Worm (Caenorhabditis elegans) whole organism, young adult: Measurements from ENCODE around the gene K03H1.12.

ENCODE experiments used
- B0019.2 ChIP-seq: fragments of 200-800 bp; sonication (Bioruptor generic); conservative IDR thresholded peaks from 2 replicates; pipeline ENCODE4 v1.3.6; 2022; ENCODE audit warnings: missing genetic modification reagents, missing genetic modification characterization, missing compliant biosample characterization
- B0035.1 ChIP-seq: sonication (generic microtip); optimal IDR thresholded peaks from 2 replicates; lab custom pipeline; 2016; ENCODE audit warnings: missing genetic modification characterization, mild to moderate bottlenecking, missing compliant biosample characterization, missing genotype, missing genetic modification reagents
- B0261.1 ChIP-seq: sonication (generic microtip); optimal IDR thresholded peaks from 2 replicates; lab custom pipeline; 2016; ENCODE audit warnings: mild to moderate bottlenecking, missing genetic modification characterization, moderate library complexity, missing compliant biosample characterization
- C06A6.2 ChIP-seq: fragments of 200-800 bp; sonication (Bioruptor generic); conservative IDR thresholded peaks from 2 replicates; pipeline ENCODE4 v1.3.6; 2022; ENCODE audit warnings: missing genetic modification characterization, missing compliant biosample characterization
- D2030.7 ChIP-seq: fragments of 200-800 bp; sonication (Bioruptor generic); IDR thresholded peaks from 2 replicates; pipeline ENCODE4 v1.3.6; 2022; ENCODE audit warnings: missing genetic modification reagents, missing genetic modification characterization, missing compliant biosample characterization
- F49E8.2 ChIP-seq: sonication (generic microtip); optimal IDR thresholded peaks from 3 replicates; lab custom pipeline; 2017; ENCODE audit warnings: missing genetic modification characterization, mild to moderate bottlenecking, missing compliant biosample characterization, antibody characterized with exemption, moderate library complexity; ENCODE audit not compliant: insufficient read depth
- F57A8.1 ChIP-seq: fragments of 200-800 bp; sonication (Bioruptor generic); optimal IDR thresholded peaks from 2 replicates; lab custom pipeline; 2018; ENCODE audit warnings: mild to moderate bottlenecking, missing genetic modification characterization, moderate library complexity, missing compliant biosample characterization
- K12H6.12 ChIP-seq: fragments of 200-800 bp; sonication (Bioruptor generic); optimal IDR thresholded peaks from 2 replicates; lab custom pipeline; 2018; ENCODE audit warnings: mild to moderate bottlenecking, missing genetic modification characterization, missing compliant biosample characterization
- Y56A3A.18 ChIP-seq: fragments of 200-800 bp; sonication (Bioruptor generic); IDR thresholded peaks from 2 replicates; pipeline ENCODE4 v1.3.6; 2022; ENCODE audit warnings: missing genetic modification reagents, missing genetic modification characterization, missing compliant biosample characterization
- aptf-3 ChIP-seq: fragments of 200-800 bp; sonication (Bioruptor generic); IDR thresholded peaks from 2 replicates; pipeline ENCODE4 v1.3.6; 2022; ENCODE audit warnings: missing genetic modification characterization, missing compliant biosample characterization
- atf-7 ChIP-seq: sonication (generic microtip); optimal IDR thresholded peaks from 2 replicates; lab custom pipeline; 2017; ENCODE audit warnings: mild to moderate bottlenecking, missing genetic modification characterization, missing compliant biosample characterization
- attf-3 ChIP-seq: fragments of 200-800 bp; sonication (Bioruptor generic); conservative IDR thresholded peaks from 2 replicates; pipeline ENCODE4 v1.3.6; 2022; ENCODE audit warnings: missing genetic modification reagents, missing genetic modification characterization, missing compliant biosample characterization
- attf-5 ChIP-seq: fragments of 200-800 bp; sonication (Bioruptor generic); optimal IDR thresholded peaks from 2 replicates; lab custom pipeline; 2018; ENCODE audit warnings: mild to moderate bottlenecking, missing genetic modification characterization, missing compliant biosample characterization
- ccch-3 ChIP-seq: fragments of 200-800 bp; sonication (Bioruptor generic); optimal IDR thresholded peaks from 2 replicates; lab custom pipeline; 2018; ENCODE audit warnings: mild to moderate bottlenecking, missing genetic modification characterization, missing compliant biosample characterization
- cebp-1 ChIP-seq, 2 experiments: fragments of 200-800 bp in 1 of 2; sonication (Bioruptor generic) in 1 of 2; sonication (generic microtip) in 1 of 2; IDR thresholded peaks in 1 of 2; optimal IDR thresholded peaks in 1 of 2; 2 replicates each; pipeline versions ENCODE4 v1.3.6 to Lab custom; 2017 to 2022; ENCODE audit warnings: missing compliant biosample characterization in 2 of 2, missing genetic modification characterization in 2 of 2, mild to moderate bottlenecking in 1 of 2, missing genetic modification reagents in 1 of 2, moderate library complexity in 1 of 2
- chd-7 ChIP-seq: sonication (generic microtip); optimal IDR thresholded peaks from 2 replicates; lab custom pipeline; 2016; ENCODE audit warnings: mild to moderate bottlenecking, missing genetic modification characterization, moderate library complexity, missing compliant biosample characterization
- ekl-4 ChIP-seq: fragments of 200-800 bp; sonication (Bioruptor generic); IDR thresholded peaks from 2 replicates; pipeline ENCODE4 v1.3.6; 2022; ENCODE audit warnings: missing genetic modification reagents, missing genetic modification characterization, missing compliant biosample characterization
- fkh-3 ChIP-seq: sonication (generic microtip); optimal IDR thresholded peaks from 2 replicates; lab custom pipeline; 2016; ENCODE audit warnings: mild to moderate bottlenecking, missing genetic modification characterization, missing compliant biosample characterization
- hlh-26 ChIP-seq: fragments of 200-800 bp; sonication (Bioruptor generic); conservative IDR thresholded peaks from 2 replicates; pipeline ENCODE4 v1.3.6; 2022; ENCODE audit warnings: missing genetic modification reagents, missing genetic modification characterization, missing compliant biosample characterization
- lin-54 ChIP-seq: fragments of 200-800 bp; sonication (Bioruptor generic); optimal IDR thresholded peaks from 2 replicates; lab custom pipeline; 2018; ENCODE audit warnings: mild to moderate bottlenecking, missing genetic modification characterization, missing compliant biosample characterization
- madf-3 ChIP-seq: fragments of 200-800 bp; sonication (Bioruptor generic); IDR thresholded peaks from 2 replicates; pipeline ENCODE4 v1.3.6; 2022; ENCODE audit warnings: missing genetic modification reagents, missing genetic modification characterization, missing compliant biosample characterization
- mel-28 ChIP-seq: sonication (generic microtip); optimal IDR thresholded peaks from 2 replicates; lab custom pipeline; 2016; ENCODE audit warnings: borderline replicate concordance, mild to moderate bottlenecking, missing genetic modification characterization, missing compliant biosample characterization
- nfyb-1 ChIP-seq: fragments of 200-800 bp; sonication (Bioruptor generic); IDR thresholded peaks from 2 replicates; pipeline ENCODE4 v1.3.6; 2022; ENCODE audit warnings: missing genetic modification reagents, missing genetic modification characterization, missing compliant biosample characterization
- nhr-179 ChIP-seq: sonication (generic microtip); optimal IDR thresholded peaks from 2 replicates; lab custom pipeline; 2016; ENCODE audit warnings: mild to moderate bottlenecking, missing genetic modification characterization, missing compliant biosample characterization
- nhr-80 ChIP-seq: sonication (generic microtip); optimal IDR thresholded peaks from 2 replicates; lab custom pipeline; 2016; ENCODE audit warnings: missing genetic modification characterization, missing compliant biosample characterization
- pha-4 ChIP-seq: fragments of 150-350 bp; sonication (generic microtip); optimal IDR thresholded peaks from 2 replicates; lab custom pipeline; 2014; ENCODE audit warnings: missing biosample characterization, missing genetic modification reagents, missing genetic modification characterization
- snpc-4 ChIP-seq, 5 experiments: fragments of 150-350 bp in 1 of 5; sonication (generic microtip) in 4 of 5; optimal IDR thresholded peaks; 2 replicates each; lab custom pipeline; 2014 to 2018; ENCODE audit warnings: missing genetic modification characterization in 5 of 5, missing biosample characterization in 3 of 5, antibody characterized with exemption in 2 of 5, mild to moderate bottlenecking in 2 of 5, missing compliant biosample characterization in 2 of 5, missing genotype in 2 of 5, moderate library complexity in 2 of 5, missing genetic modification reagents in 1 of 5
- unc-62 ChIP-seq: fragments of 150-350 bp; optimal IDR thresholded peaks from 2 replicates; lab custom pipeline; 2014; ENCODE audit warnings: missing biosample characterization, missing genetic modification reagents, missing genetic modification characterization
- ztf-28 ChIP-seq: fragments of 200-800 bp; sonication (Bioruptor generic); IDR thresholded peaks from 2 replicates; pipeline ENCODE4 v1.3.6; 2022; ENCODE audit warnings: missing genetic modification reagents, missing genetic modification characterization, missing compliant biosample characterization

K03H1.12 gene

ce11 chrIII:9956665-9957401 lies 15.4 kb downstream of the K03H1.12 start, which contains the start of gene alx-1:
TSS of gene alx-1 (plus strand) at chrIII:9957351.
- no peak for TF ChIP-seq K12H6.12
- TF ChIP-seq unc-62 (GFP tag; lab: Kevin White, UChicago), result peak; percentile 6
- peak; percentile 84 for TF ChIP-seq attf-5 (GFP tag; lab: Kevin White, UChicago)
- TF ChIP-seq nhr-80 (tag; lab: Kevin White, UChicago), result peak; percentile 54
- no peak for TF ChIP-seq snpc-4 (GFP tag; optimal IDR thresholded peaks at IDR 0.05; lab: Kevin White, UChicago)
- peak in 1 of 4 experiments; percentile 9 for TF ChIP-seq snpc-4 (tag; optimal IDR thresholded peaks at IDR 0.05; lab: Kevin White, UChicago)
- peak; percentile 97 for TF ChIP-seq cebp-1 (GFP tag; IDR thresholded peaks at IDR 0.05; lab: Robert Waterston, UW)
- peak; percentile 99 for TF ChIP-seq cebp-1 (tag; optimal IDR thresholded peaks at IDR 0.05; lab: Kevin White, UChicago)

ce11 chrIII:9963447-9963846 lies 22.0 kb downstream of the K03H1.12 start:
- TF ChIP-seq attf-3 (GFP tag; lab: Robert Waterston, UW) (no peak), ccch-3 (GFP tag; lab: Kevin White, UChicago) (no peak), atf-7 (tag; lab: Kevin White, UChicago) (peak; percentile 73), nfyb-1 (0 out of 2 replicates have a peak, but pooled peaks have one; percentile 14)
- TF ChIP-seq, all 124 proteins: peak for 2

- TF ChIP-seq fkh-3 (no peak), nfyb-1 (no peak), F57A8.1 (no peak), madf-3 (GFP tag; lab: Robert Waterston, UW) (no peak), B0261.1 (no peak), pha-4 (tag; lab: Kevin White, UChicago) (no peak), Y56A3A.18 (GFP tag; lab: Robert Waterston, UW) (no peak), C06A6.2 (GFP tag; lab: Robert Waterston, UW) (no peak), B0035.1 (tag; lab: Kevin White, UChicago) (no peak), D2030.7 (GFP tag; lab: Robert Waterston, UW) (no peak), nhr-80 (tag; lab: Kevin White, UChicago) (no peak), chd-7 (no peak), F49E8.2 (tag; lab: Kevin White, UChicago) (no peak), nhr-179 (tag; lab: Kevin White, UChicago) (no peak), aptf-3 (GFP tag; lab: Robert Waterston, UW) (no peak), ztf-28 (GFP tag; lab: Robert Waterston, UW) (no peak), lin-54 (GFP tag; lab: Kevin White, UChicago) (no peak), B0019.2 (GFP tag; lab: Robert Waterston, UW) (no peak), hlh-26 (GFP tag; lab: Robert Waterston, UW) (no peak), unc-62 (GFP tag; lab: Kevin White, UChicago) (no peak)
- TF ChIP-seq, all 124 proteins: peak for 0
Measured at ce11 chrIII:9964416-9964815, 23.0 kb downstream of the K03H1.12 start.

ce11 chrIII:9965444-9965843 lies 24.0 kb downstream of the K03H1.12 start:
- no peak for TF ChIP-seq ekl-4 (GFP tag; lab: Robert Waterston, UW)
- TF ChIP-seq unc-62 (GFP tag; lab: Kevin White, UChicago), result peak; percentile 72
- TF ChIP-seq mel-28 (tag; lab: Kevin White, UChicago), result no peak
- no peak for TF ChIP-seq Y56A3A.18 (GFP tag; lab: Robert Waterston, UW)
- no peak for TF ChIP-seq attf-3 (GFP tag; lab: Robert Waterston, UW)
